Worm (Caenorhabditis elegans): ENCODE results near the gene F35C11.7.

Gene F35C11.7

ce11 chrII:8256013-8256412, at the start of gene F35C11.7:
F35C11.7 (plus strand) TSS chrII:8256313.
- TF ChIP-seq unc-39 (tag; optimal IDR thresholded peaks at IDR 0.05) (no peak), R02D3.7 (tag; optimal IDR thresholded peaks at IDR 0.05) (no peak), mab-5 (tag; optimal IDR thresholded peaks at IDR 0.05) (no peak), elt-1 (tag; optimal IDR thresholded peaks at IDR 0.05) (no peak), lin-13 (GFP tag; optimal IDR thresholded peaks at IDR 0.05) (no peak), ztf-11 (tag; optimal IDR thresholded peaks at IDR 0.05) (no peak), C34F6.9 (tag; optimal IDR thresholded peaks at IDR 0.05) (no peak), ceh-82 (tag; optimal IDR thresholded peaks at IDR 0.05) (no peak), ztf-4 (tag; optimal IDR thresholded peaks at IDR 0.05) (no peak), egl-27 (tag; optimal IDR thresholded peaks at IDR 0.05) (no peak), lin-11 (tag; optimal IDR thresholded peaks at IDR 0.05) (no peak), nhr-12 (tag; optimal IDR thresholded peaks at IDR 0.05) (no peak), sem-4 (tag; optimal IDR thresholded peaks at IDR 0.05) (no peak), unc-62 (GFP tag; optimal IDR thresholded peaks at IDR 0.05) (no peak), snpc-4 (tag; optimal IDR thresholded peaks at IDR 0.05) (no peak), Y55F3AM.14 (GFP tag; optimal IDR thresholded peaks at IDR 0.05) (no peak), ZK546.5 (tag; optimal IDR thresholded peaks at IDR 0.05) (no peak), blmp-1 (tag; optimal IDR thresholded peaks at IDR 0.05; ENCODE audit: insufficient read depth) (no peak), sma-3 (GFP tag; optimal IDR thresholded peaks at IDR 0.05) (no peak)

ce11 chrII:8209476-8209875, 46.6 kb upstream of the F35C11.7 start, which contains the start of gene M110.8:
M110.8 (minus strand) TSS chrII:8209576.
- TF ChIP-seq sma-3 (GFP tag; optimal IDR thresholded peaks at IDR 0.05): no peak
- no peak for TF ChIP-seq nhr-11 (tag; optimal IDR thresholded peaks at IDR 0.05)
- TF ChIP-seq lin-13 (GFP tag; optimal IDR thresholded peaks at IDR 0.05): no peak
- no peak for TF ChIP-seq ceh-16 (tag; optimal IDR thresholded peaks at IDR 0.05)
- no peak for TF ChIP-seq egl-27 (tag; optimal IDR thresholded peaks at IDR 0.05)

ce11 chrII:8212680-8213079, 43.4 kb upstream of the F35C11.7 start, which contains the start of gene twk-3:
twk-3 (minus strand) TSS chrII:8212780.
- TF ChIP-seq nhr-129 (tag; optimal IDR thresholded peaks at IDR 0.05) (no peak), nhr-11 (tag; optimal IDR thresholded peaks at IDR 0.05) (no peak), unc-39 (tag; optimal IDR thresholded peaks at IDR 0.05) (no peak), zag-1 (tag; optimal IDR thresholded peaks at IDR 0.05) (no peak), nhr-237 (tag; optimal IDR thresholded peaks at IDR 0.05) (no peak), ztf-11 (tag; optimal IDR thresholded peaks at IDR 0.05) (no peak), alr-1 (tag; optimal IDR thresholded peaks at IDR 0.05) (no peak), mab-5 (tag; optimal IDR thresholded peaks at IDR 0.05) (no peak), sma-9 (GFP tag; optimal IDR thresholded peaks at IDR 0.05) (no peak), sma-9 (tag; optimal IDR thresholded peaks at IDR 0.05) (no peak), R02D3.7 (tag; optimal IDR thresholded peaks at IDR 0.05) (no peak), blmp-1 (tag; optimal IDR thresholded peaks at IDR 0.05; ENCODE audit: insufficient read depth) (no peak), dmd-4 (tag; optimal IDR thresholded peaks at IDR 0.05) (no peak), mbf-1 (tag; optimal IDR thresholded peaks at IDR 0.05) (no peak), lin-13 (GFP tag; optimal IDR thresholded peaks at IDR 0.05) (no peak), egl-27 (tag; optimal IDR thresholded peaks at IDR 0.05) (no peak)

- TF ChIP-seq crh-2 (tag; optimal IDR thresholded peaks at IDR 0.05): no peak
- no peak for TF ChIP-seq ztf-1 (GFP tag; conservative IDR thresholded peaks at IDR 0.05)
- no peak for TF ChIP-seq blmp-1 (tag; optimal IDR thresholded peaks at IDR 0.05; ENCODE audit: insufficient read depth)
- no peak for TF ChIP-seq snpc-4 (tag; optimal IDR thresholded peaks at IDR 0.05)
- no peak for TF ChIP-seq peb-1 (tag; optimal IDR thresholded peaks at IDR 0.05)
- TF ChIP-seq nhr-129 (tag; optimal IDR thresholded peaks at IDR 0.05): no peak
- TF ChIP-seq fos-1 (tag; optimal IDR thresholded peaks at IDR 0.05): no peak
These were observed 41.7 kb upstream of the F35C11.7 start, which contains the start of gene M110.10 for ce11 chrII:8214367-8214766. M110.10 (minus strand) TSS chrII:8214467.

ce11 chrII:8216433-8216832, 39.7 kb upstream of the F35C11.7 start, which contains the start of gene M110.3:
M110.3 (minus strand) TSS chrII:8216616.
- TF ChIP-seq sem-4 (tag; optimal IDR thresholded peaks at IDR 0.05) (no peak), gmeb-1 (tag; optimal IDR thresholded peaks at IDR 0.05) (peak; percentile 51), sma-3 (GFP tag; optimal IDR thresholded peaks at IDR 0.05) (no peak), skn-1 (tag; optimal IDR thresholded peaks at IDR 0.05) (no peak), ceh-82 (tag; optimal IDR thresholded peaks at IDR 0.05) (no peak), blmp-1 (tag; optimal IDR thresholded peaks at IDR 0.05; ENCODE audit: insufficient read depth) (no peak), nhr-12 (tag; optimal IDR thresholded peaks at IDR 0.05) (no peak), mdl-1 (tag; optimal IDR thresholded peaks at IDR 0.05) (no peak), nhr-10 (tag; optimal IDR thresholded peaks at IDR 0.05) (no peak), snpc-4 (tag; optimal IDR thresholded peaks at IDR 0.05) (no peak), alr-1 (tag; optimal IDR thresholded peaks at IDR 0.05) (no peak), zag-1 (tag; optimal IDR thresholded peaks at IDR 0.05) (no peak), nhr-129 (tag; optimal IDR thresholded peaks at IDR 0.05) (peak; percentile 56), nhr-25 (tag; optimal IDR thresholded peaks at IDR 0.05) (peak; percentile 25), unc-39 (tag; optimal IDR thresholded peaks at IDR 0.05) (no peak), aly-2 (tag; optimal IDR thresholded peaks at IDR 0.05) (no peak), lin-39 (tag; optimal IDR thresholded peaks at IDR 0.05) (no peak), nhr-6 (tag; optimal IDR thresholded peaks at IDR 0.05) (peak; percentile 38), fos-1 (tag; optimal IDR thresholded peaks at IDR 0.05) (no peak), elt-3 (tag; optimal IDR thresholded peaks at IDR 0.05) (no peak), lin-11 (tag; optimal IDR thresholded peaks at IDR 0.05) (no peak), dmd-4 (tag; optimal IDR thresholded peaks at IDR 0.05) (no peak), peb-1 (tag; optimal IDR thresholded peaks at IDR 0.05) (no peak), elt-1 (tag; optimal IDR thresholded peaks at IDR 0.05) (no peak), nhr-11 (tag; optimal IDR thresholded peaks at IDR 0.05) (no peak), sma-9 (GFP tag; optimal IDR thresholded peaks at IDR 0.05) (peak; percentile 49), sma-9 (tag; optimal IDR thresholded peaks at IDR 0.05) (no peak), crh-2 (tag; optimal IDR thresholded peaks at IDR 0.05) (peak; percentile 51), R02D3.7 (tag; optimal IDR thresholded peaks at IDR 0.05) (peak; percentile 75)

Measured in whole organism, L2 larva.